Fruit fly (Drosophila melanogaster) whole organism, adult: ENCODE measurements around the gene CG7714.

ENCODE experiments used
- CG11617 ChIP-seq: fragments of 200-800 bp; sonication (Bioruptor generic); optimal IDR thresholded peaks from 2 replicates; lab custom pipeline; 2017; ENCODE audit warnings: mild to moderate bottlenecking, missing biosample characterization, missing genetic modification reagents, missing genetic modification characterization
- CG12768 ChIP-seq: fragments of 200-800 bp; sonication (Bioruptor generic); optimal IDR thresholded peaks from 2 replicates; lab custom pipeline; 2017; ENCODE audit warnings: missing biosample characterization, missing genetic modification characterization, mild to moderate bottlenecking, moderate library complexity, missing genetic modification reagents
- CG14711 ChIP-seq: fragments of 200-800 bp; sonication (Bioruptor generic); optimal IDR thresholded peaks from 2 replicates; lab custom pipeline; 2018; ENCODE audit warnings: missing biosample characterization, mild to moderate bottlenecking, missing genetic modification characterization, moderate library complexity
- CG1620 ChIP-seq: fragments of 200-800 bp; sonication (Bioruptor generic); optimal IDR thresholded peaks from 2 replicates; lab custom pipeline; 2016; ENCODE audit warnings: missing biosample characterization, missing genetic modification characterization
- CG33017 ChIP-seq: fragments of 200-800 bp; sonication (Bioruptor generic); optimal IDR thresholded peaks from 2 replicates; lab custom pipeline; 2018; ENCODE audit warnings: missing biosample characterization, mild to moderate bottlenecking, missing genetic modification characterization, moderate library complexity
- CG5204 ChIP-seq: fragments of 200-800 bp; sonication (Bioruptor generic); optimal IDR thresholded peaks from 2 replicates; lab custom pipeline; 2016; ENCODE audit warnings: missing biosample characterization, missing genetic modification characterization
- CG7045 ChIP-seq: fragments of 200-800 bp; sonication (Bioruptor generic); optimal IDR thresholded peaks from 2 replicates; lab custom pipeline; 2017; ENCODE audit warnings: missing biosample characterization, mild to moderate bottlenecking, missing genetic modification characterization
- CG7101 ChIP-seq: fragments of 200-800 bp; sonication (Bioruptor generic); optimal IDR thresholded peaks from 2 replicates; lab custom pipeline; 2018; ENCODE audit warnings: missing biosample characterization, mild to moderate bottlenecking, missing genetic modification characterization, moderate library complexity
- Clk ChIP-seq: fragments of 200-800 bp; sonication (Bioruptor generic); optimal IDR thresholded peaks from 2 replicates; lab custom pipeline; 2017; ENCODE audit warnings: missing biosample characterization, missing genetic modification characterization
- Crg-1 ChIP-seq: fragments of 200-800 bp; sonication (Bioruptor generic); optimal IDR thresholded peaks from 2 replicates; lab custom pipeline; 2016; ENCODE audit warnings: missing biosample characterization, missing genetic modification characterization
- Hr96 ChIP-seq: fragments of 200-800 bp; sonication (Bioruptor generic); optimal IDR thresholded peaks from 2 replicates; lab custom pipeline; 2016; ENCODE audit warnings: missing biosample characterization, missing genetic modification characterization
- Mnt ChIP-seq: fragments of 200-800 bp; sonication (Bioruptor generic); optimal IDR thresholded peaks from 2 replicates; lab custom pipeline; 2016; ENCODE audit warnings: missing biosample characterization, mild to moderate bottlenecking, missing genetic modification characterization
- bab1 ChIP-seq: fragments of 200-800 bp; sonication (Bioruptor generic); optimal IDR thresholded peaks from 3 replicates; lab custom pipeline; 2019; ENCODE audit warnings: missing biosample characterization, mild to moderate bottlenecking, missing genetic modification characterization, moderate library complexity
- cic ChIP-seq: fragments of 200-800 bp; sonication (Bioruptor generic); optimal IDR thresholded peaks from 2 replicates; lab custom pipeline; 2017; ENCODE audit warnings: missing biosample characterization, mild to moderate bottlenecking, missing genetic modification characterization, moderate library complexity
- cnc ChIP-seq, 2 experiments: fragments of >200 bp; optimal IDR thresholded peaks; 2 replicates each; lab custom pipeline; 2017
- kay ChIP-seq: fragments of 200-800 bp; sonication (Bioruptor generic); peaks from one replicate; lab custom pipeline; 2016; ENCODE audit warnings: missing biosample characterization, missing genetic modification characterization, borderline replicate concordance
- ovo ChIP-seq: fragments of 200-800 bp; sonication (Bioruptor generic); optimal IDR thresholded peaks from 2 replicates; lab custom pipeline; 2016; ENCODE audit warnings: missing biosample characterization, missing genetic modification characterization
- pad ChIP-seq: fragments of 200-800 bp; sonication (Bioruptor generic); optimal IDR thresholded peaks from 3 replicates; lab custom pipeline; 2017; ENCODE audit warnings: missing biosample characterization, missing genetic modification characterization, mild to moderate bottlenecking, moderate library complexity, missing genetic modification reagents
- tj ChIP-seq: fragments of 200-800 bp; sonication (Bioruptor generic); optimal IDR thresholded peaks from 3 replicates; lab custom pipeline; 2017; ENCODE audit warnings: missing biosample characterization, mild to moderate bottlenecking, missing genetic modification characterization, moderate library complexity
- toe ChIP-seq: fragments of 200-800 bp; sonication (Bioruptor generic); optimal IDR thresholded peaks from 2 replicates; lab custom pipeline; 2016; ENCODE audit warnings: missing biosample characterization, missing genetic modification characterization

Gene CG7714

DNA sequence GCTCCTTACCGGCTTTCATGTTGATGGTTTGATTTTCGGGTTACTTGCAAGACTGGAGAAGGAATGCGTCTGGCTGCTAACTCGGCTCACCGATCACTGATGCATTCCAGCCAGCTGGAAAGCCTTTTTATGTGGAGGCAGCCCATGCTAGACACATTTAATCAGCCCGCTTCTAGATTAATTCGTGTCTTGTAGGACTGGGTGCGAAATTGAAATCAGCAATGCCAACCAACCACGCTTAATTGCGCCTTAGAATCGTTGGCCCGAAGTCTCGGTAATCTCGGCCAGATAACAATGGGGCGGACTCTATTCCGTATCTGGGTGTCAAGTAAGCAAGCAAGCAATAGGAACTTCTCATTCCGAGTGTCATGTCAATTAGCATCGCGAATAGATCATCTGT, at the start of gene CG7714:
Gene CG7714, minus strand, starts transcription at position 101 of the 400 bp plus-strand sequence.
- TF ChIP-seq cic (GFP tag; lab: Kevin White, UChicago): no peak
- TF ChIP-seq CG14711: no peak
- no peak for TF ChIP-seq Crg-1 (GFP tag; lab: Kevin White, UChicago)
- no peak for TF ChIP-seq Hr96 (GFP tag; lab: Kevin White, UChicago)
- TF ChIP-seq CG7045: no peak
- no peak for TF ChIP-seq kay
- no peak for TF ChIP-seq bab1 (GFP tag; lab: Kevin White, UChicago)
- no peak for TF ChIP-seq toe (GFP tag; lab: Kevin White, UChicago)
- no peak for TF ChIP-seq tj (GFP tag; lab: Kevin White, UChicago)
- TF ChIP-seq CG7101 (tag; lab: Kevin White, UChicago): no peak
- TF ChIP-seq ovo (GFP tag; lab: Kevin White, UChicago): no peak
- no peak for TF ChIP-seq CG12768 (GFP tag; lab: Kevin White, UChicago)
- TF ChIP-seq CG1620: no peak
- no peak for TF ChIP-seq Clk (GFP tag; lab: Kevin White, UChicago)
- TF ChIP-seq CG5204 (GFP tag; lab: Kevin White, UChicago): no peak
- TF ChIP-seq Mnt: no peak
- TF ChIP-seq CG33017 (tag; lab: Kevin White, UChicago): no peak
- TF ChIP-seq cnc (optimal IDR thresholded peaks at IDR 0.05; lab: Kevin White, UChicago): no peak
- no peak for TF ChIP-seq CG11617 (GFP tag; lab: Kevin White, UChicago)
- TF ChIP-seq pad (GFP tag; lab: Kevin White, UChicago): no peak

DNA sequence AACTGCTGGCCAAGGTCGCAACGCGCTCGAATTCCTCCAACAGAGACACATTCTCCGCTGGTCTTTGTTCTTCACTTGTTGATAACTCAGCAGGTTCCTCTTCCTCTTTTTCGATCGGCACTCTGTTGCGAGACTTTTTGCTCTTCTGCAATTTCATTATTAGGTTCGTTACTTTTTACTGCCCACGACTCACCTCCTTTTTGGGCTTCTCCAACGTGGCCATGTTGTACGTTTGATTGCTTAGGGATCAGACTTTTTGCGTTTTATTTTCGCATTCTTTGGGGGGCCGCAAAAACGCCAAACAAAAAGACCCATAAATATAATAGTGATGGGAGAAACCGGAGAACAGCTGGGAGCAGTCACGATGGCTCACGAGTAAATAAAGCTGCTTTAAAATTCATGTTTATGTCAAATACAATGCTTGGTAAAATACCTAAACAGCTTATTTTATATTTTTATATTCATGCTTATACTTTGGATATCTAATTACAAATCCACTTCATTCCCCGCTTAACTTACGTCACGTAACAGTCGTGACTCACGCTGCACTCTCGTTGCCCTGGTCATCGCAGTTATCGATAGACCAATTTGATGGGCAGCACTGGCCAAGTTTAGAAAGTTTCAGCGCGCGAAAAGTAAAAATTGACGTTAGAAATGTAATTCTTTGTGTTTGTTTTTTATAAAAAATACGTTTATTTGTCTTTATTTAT, 32.5 kb upstream of the CG7714 start, which contains the start of gene Epg5:
Gene Epg5, minus strand, starts transcription at position 326 of the 710 bp plus-strand sequence.
- TF ChIP-seq CG5204 (GFP tag; lab: Kevin White, UChicago): peak; percentile 78
- peak; percentile 47 for TF ChIP-seq CG12768 (GFP tag; lab: Kevin White, UChicago)
- TF ChIP-seq cnc (optimal IDR thresholded peaks at IDR 0.05; lab: Kevin White, UChicago): no peak
- peak; percentile 70 for TF ChIP-seq CG11617 (GFP tag; lab: Kevin White, UChicago)
- TF ChIP-seq cic (GFP tag; lab: Kevin White, UChicago): peak; percentile 17
- peak; percentile 71 for TF ChIP-seq CG7045
- TF ChIP-seq kay: no peak
- TF ChIP-seq pad (GFP tag; lab: Kevin White, UChicago): peak; percentile 45
- TF ChIP-seq CG33017 (tag; lab: Kevin White, UChicago): peak; percentile 61
- peak; percentile 59 for TF ChIP-seq tj (GFP tag; lab: Kevin White, UChicago)
- TF ChIP-seq CG7101 (tag; lab: Kevin White, UChicago): peak; percentile 65
- TF ChIP-seq CG1620: peak; percentile 80
- TF ChIP-seq Hr96 (GFP tag; lab: Kevin White, UChicago): peak; percentile 75
- TF ChIP-seq CG14711: peak; percentile 64
- peak; percentile 87 for TF ChIP-seq toe (GFP tag; lab: Kevin White, UChicago)
- TF ChIP-seq ovo (GFP tag; lab: Kevin White, UChicago): peak; percentile 26
- TF ChIP-seq bab1 (GFP tag; lab: Kevin White, UChicago): peak; percentile 78
- peak; percentile 66 for TF ChIP-seq Mnt
- TF ChIP-seq Clk (GFP tag; lab: Kevin White, UChicago): peak; percentile 16
- peak; percentile 76 for TF ChIP-seq Crg-1 (GFP tag; lab: Kevin White, UChicago)

DNA sequence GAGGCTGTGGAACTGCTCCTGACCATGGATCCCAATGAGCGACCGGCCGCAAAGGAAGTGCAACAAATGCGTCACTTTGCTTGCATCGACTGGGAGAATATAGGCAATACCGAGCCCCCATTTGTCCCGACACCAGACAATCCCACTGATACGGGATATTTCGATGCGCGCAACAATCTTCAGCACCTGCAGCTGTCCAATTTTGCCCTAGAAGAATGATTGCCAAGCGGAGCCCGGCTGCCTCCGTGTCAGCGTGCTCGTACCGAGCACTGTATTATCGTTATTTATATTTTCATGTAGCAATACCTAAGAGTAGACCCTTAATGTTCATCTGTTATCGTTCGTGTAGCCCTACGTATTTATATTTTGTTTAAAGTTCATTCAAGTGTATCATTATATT, 23.6 kb upstream of the CG7714 start:
- TF ChIP-seq pad (GFP tag; lab: Kevin White, UChicago): no peak
- no peak for TF ChIP-seq toe (GFP tag; lab: Kevin White, UChicago)
- TF ChIP-seq Mnt: no peak
- no peak for TF ChIP-seq CG1620
- no peak for TF ChIP-seq CG33017 (tag; lab: Kevin White, UChicago)
- TF ChIP-seq Hr96 (GFP tag; lab: Kevin White, UChicago): no peak
- TF ChIP-seq CG11617 (GFP tag; lab: Kevin White, UChicago): no peak
- no peak for TF ChIP-seq Crg-1 (GFP tag; lab: Kevin White, UChicago)

DNA sequence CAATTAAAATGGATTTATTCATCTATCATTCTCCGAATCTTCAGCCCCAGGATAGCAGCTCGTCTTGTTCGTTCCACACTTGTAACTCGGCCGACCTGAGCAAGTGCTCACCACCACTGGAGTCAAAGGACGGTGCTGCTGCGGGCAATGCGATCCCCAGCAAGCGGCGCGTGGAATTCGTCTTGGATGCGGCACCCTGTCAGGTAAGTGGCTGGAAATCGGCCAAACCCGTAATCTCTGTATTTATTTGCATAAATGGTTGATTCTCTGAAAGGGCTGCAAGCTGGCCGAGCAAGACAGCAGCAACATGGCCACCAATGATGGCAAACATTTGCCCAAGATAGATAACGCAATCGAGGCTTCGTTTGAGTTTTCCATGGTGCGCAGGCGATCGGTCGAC, 21.9 kb upstream of the CG7714 start:
- TF ChIP-seq CG14711 (no peak), CG1620 (no peak), Clk (GFP tag; lab: Kevin White, UChicago) (no peak), kay (no peak), CG12768 (GFP tag; lab: Kevin White, UChicago) (no peak)

DNA sequence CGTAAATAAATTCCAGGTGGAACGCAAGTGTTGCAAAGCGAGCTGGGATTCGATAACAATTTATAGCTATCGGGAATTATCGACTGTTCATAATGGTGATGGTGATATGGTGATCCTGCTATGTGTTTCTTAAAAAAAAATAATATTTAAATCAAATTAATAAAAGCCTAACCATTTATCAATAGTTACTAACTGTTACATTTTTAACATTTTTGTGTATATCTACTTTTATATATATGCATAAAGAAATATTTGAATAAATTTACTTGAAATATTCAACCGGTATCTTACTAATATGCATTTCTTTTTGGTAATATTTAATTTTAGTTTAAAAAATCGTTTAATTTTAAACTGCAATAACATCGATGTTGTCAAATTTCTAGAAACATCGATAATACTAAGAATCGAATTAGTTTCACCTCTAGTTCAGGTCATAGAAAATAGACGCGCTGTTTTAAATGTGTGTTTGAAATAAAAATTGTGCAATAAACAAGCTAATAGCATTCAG, 19.8 kb upstream of the CG7714 start, which contains the start of the genes PGS1 and gwl:
Gene PGS1, minus strand, starts transcription at position 81 of the 508 bp plus-strand sequence.
Gene gwl, plus strand, starts transcription at position 410 of the 508 bp plus-strand sequence.
- no peak for TF ChIP-seq Hr96 (GFP tag; lab: Kevin White, UChicago)
- peak; percentile 53 for TF ChIP-seq CG12768 (GFP tag; lab: Kevin White, UChicago)
- TF ChIP-seq CG7101 (tag; lab: Kevin White, UChicago): peak; percentile 81
- peak; percentile 78 for TF ChIP-seq CG11617 (GFP tag; lab: Kevin White, UChicago)
- peak; percentile 78 for TF ChIP-seq CG14711
- TF ChIP-seq Crg-1 (GFP tag; lab: Kevin White, UChicago): peak; percentile 51
- peak; percentile 76 for TF ChIP-seq toe (GFP tag; lab: Kevin White, UChicago)
- TF ChIP-seq bab1 (GFP tag; lab: Kevin White, UChicago): peak; percentile 53
- peak; percentile 59 for TF ChIP-seq CG33017 (tag; lab: Kevin White, UChicago)
- TF ChIP-seq kay: no peak
- no peak for TF ChIP-seq Clk (GFP tag; lab: Kevin White, UChicago)
- no peak for TF ChIP-seq cnc (optimal IDR thresholded peaks at IDR 0.05; lab: Kevin White, UChicago)
- TF ChIP-seq CG5204 (GFP tag; lab: Kevin White, UChicago): peak; percentile 68
- peak; percentile 72 for TF ChIP-seq CG1620
- TF ChIP-seq cic (GFP tag; lab: Kevin White, UChicago): no peak
- TF ChIP-seq Mnt: peak; percentile 55
- TF ChIP-seq tj (GFP tag; lab: Kevin White, UChicago): peak; percentile 47
- TF ChIP-seq ovo (GFP tag; lab: Kevin White, UChicago): peak; percentile 1
- peak; percentile 70 for TF ChIP-seq CG7045
- peak; percentile 44 for TF ChIP-seq pad (GFP tag; lab: Kevin White, UChicago)
